Worm (Caenorhabditis elegans): Measurements from ENCODE around the gene R05H5.3.

The R05H5.3 gene

DNA sequence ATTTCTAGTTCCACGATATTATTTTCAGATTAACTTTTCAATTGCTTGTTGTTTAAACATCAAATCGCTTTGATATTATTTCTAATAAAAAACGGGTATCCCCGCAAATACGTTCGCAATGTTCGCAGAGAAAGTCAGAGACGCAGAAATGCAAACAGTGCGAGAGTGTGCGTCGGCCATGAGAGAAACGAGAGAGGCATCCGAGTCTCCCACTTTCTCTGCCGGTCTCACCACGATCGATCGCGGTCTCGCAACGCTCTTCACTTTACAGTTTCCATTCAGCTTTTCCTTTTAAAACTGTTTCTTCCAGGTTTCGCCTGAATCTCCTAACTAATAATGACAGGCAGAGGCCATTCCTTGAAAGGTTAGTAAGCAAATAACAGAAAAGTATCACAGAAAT is 23.1 kb upstream of the R05H5.3 start, which contains the start of gene F33H1.4 (continued):
- TF ChIP-seq dpl-1 (GFP tag; optimal IDR thresholded peaks at IDR 0.05): peak; percentile 47
- TF ChIP-seq ceh-28 (tag; optimal IDR thresholded peaks at IDR 0.05): peak; percentile 51
- peak; percentile 21 for TF ChIP-seq nhr-48 (tag; optimal IDR thresholded peaks at IDR 0.05)
- peak; percentile 80 for TF ChIP-seq nhr-11 (tag; optimal IDR thresholded peaks at IDR 0.05)
- TF ChIP-seq rbr-2 (tag; optimal IDR thresholded peaks at IDR 0.05): peak; percentile 3
- TF ChIP-seq mes-2 (tag; optimal IDR thresholded peaks at IDR 0.05; ENCODE audit: poor library complexity, severe bottlenecking): peak; percentile 80
- peak; percentile 25; the same call in 1 of the 2 replicates for TF ChIP-seq T26A8.4 (GFP tag; IDR thresholded peaks at IDR 0.05)
- TF ChIP-seq lsy-2 (tag; optimal IDR thresholded peaks at IDR 0.05): peak; percentile 77 to 96
- TF ChIP-seq lim-7 (GFP tag; IDR thresholded peaks at IDR 0.05): no peak
- TF ChIP-seq nhr-41 (GFP tag; IDR thresholded peaks at IDR 0.05): no peak
- no peak for TF ChIP-seq madf-9 (GFP tag; conservative IDR thresholded peaks at IDR 0.05)
- TF ChIP-seq F37D6.2 (tag; optimal IDR thresholded peaks at IDR 0.05): peak; percentile 69
- TF ChIP-seq unc-130 (GFP tag; optimal IDR thresholded peaks at IDR 0.05): peak; percentile 20

- TF ChIP-seq lin-15B (tag; optimal IDR thresholded peaks at IDR 0.05) (no peak), dve-1 (tag; optimal IDR thresholded peaks at IDR 0.05; ENCODE audit: insufficient read depth) (no peak), nhr-10 (tag; optimal IDR thresholded peaks at IDR 0.05) (no peak), vab-7 (GFP tag; IDR thresholded peaks at IDR 0.05) (no peak), zip-2 (tag; optimal IDR thresholded peaks at IDR 0.05) (no peak), mdt-29 (GFP tag; IDR thresholded peaks at IDR 0.05) (no peak)
Measured at ce11 chrII:10182634-10183033, 14.8 kb upstream of the R05H5.3 start, which contains the start of gene srd-1. TSS of gene srd-1 (minus strand) at chrII:10182734.

- TF ChIP-seq rbr-2 (tag; optimal IDR thresholded peaks at IDR 0.05) (no peak), zfp-2 (tag; optimal IDR thresholded peaks at IDR 0.05) (no peak), lsy-2 (tag; optimal IDR thresholded peaks at IDR 0.05) (no peak), ztf-7 (tag; optimal IDR thresholded peaks at IDR 0.05) (no peak), nhr-42 (GFP tag; IDR thresholded peaks at IDR 0.05) (no peak), daf-8 (GFP tag; IDR thresholded peaks at IDR 0.05) (no peak), Y75B8A.6 (GFP tag; IDR thresholded peaks at IDR 0.05) (no peak), dmd-8 (GFP tag; IDR thresholded peaks at IDR 0.05) (no peak), ceh-82 (tag; optimal IDR thresholded peaks at IDR 0.05) (no peak), tra-1 (GFP tag; IDR thresholded peaks at IDR 0.05) (no peak), F37D6.2 (tag; optimal IDR thresholded peaks at IDR 0.05) (no peak), fos-1 (tag; optimal IDR thresholded peaks at IDR 0.05) (no peak), daf-16 (GFP tag; optimal IDR thresholded peaks at IDR 0.05) (no peak), daf-16 (tag; optimal IDR thresholded peaks at IDR 0.05) (no peak)
Measured at ce11 chrII:10187808-10188207, 9.6 kb upstream of the R05H5.3 start, which contains the start of gene srd-2. TSS of gene srd-2 (minus strand) at chrII:10187908.

DNA sequence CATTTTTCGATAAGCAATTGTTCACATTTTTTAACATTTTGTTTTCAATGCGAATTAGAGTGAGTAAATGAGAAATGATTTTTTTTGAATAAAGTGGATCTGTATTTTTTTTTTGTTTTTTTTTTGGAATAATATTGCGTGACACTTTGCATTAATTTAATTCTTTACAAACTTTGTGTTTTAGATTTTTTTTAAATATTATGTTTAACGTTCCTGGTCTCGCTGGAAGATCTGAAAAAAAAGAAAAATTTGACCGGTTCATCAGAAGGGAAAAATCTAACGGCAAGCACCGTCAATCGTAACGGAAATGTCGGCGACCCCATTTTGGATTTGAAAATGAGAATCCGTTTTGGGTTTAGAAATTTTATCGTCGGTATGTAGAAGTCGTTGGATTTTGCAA is 8.1 kb upstream of the R05H5.3 start, which contains the start of gene cdc-25.4:
cdc-25.4 (minus strand) TSS at position 101 of the 400 bp plus-strand sequence.
- TF ChIP-seq nhr-76 (tag; optimal IDR thresholded peaks at IDR 0.05) (no peak), lin-29 (GFP tag; IDR thresholded peaks at IDR 0.05) (no peak), nhr-42 (GFP tag; IDR thresholded peaks at IDR 0.05) (no peak), lin-39 (tag; optimal IDR thresholded peaks at IDR 0.05) (no peak), F37D6.2 (tag; optimal IDR thresholded peaks at IDR 0.05) (no peak), zip-2 (tag; optimal IDR thresholded peaks at IDR 0.05) (no peak), Y105C5A.15 (GFP tag; IDR thresholded peaks at IDR 0.05) (no peak), mdt-29 (GFP tag; IDR thresholded peaks at IDR 0.05) (no peak), mdl-1 (tag; optimal IDR thresholded peaks at IDR 0.05) (no peak), ceh-44 (GFP tag; IDR thresholded peaks at IDR 0.05) (no peak), zfp-2 (tag; optimal IDR thresholded peaks at IDR 0.05) (no peak)

Data from whole organism, L4 larva.